Worm (Caenorhabditis elegans): ENCODE measurements around the gene Y102A5C.36.

ce11 chrV:16882260-16882918 lies 44.9 kb downstream of the Y102A5C.36 start, which contains the start of the genes F09C6.11 and F09C6.12:
- TF ChIP-seq R02D3.7 (tag; optimal IDR thresholded peaks at IDR 0.05) (no peak), ceh-28 (tag; optimal IDR thresholded peaks at IDR 0.05) (no peak), zag-1 (tag; optimal IDR thresholded peaks at IDR 0.05) (no peak), fos-1 (tag; optimal IDR thresholded peaks at IDR 0.05) (no peak), lin-39 (tag; optimal IDR thresholded peaks at IDR 0.05) (no peak), elt-1 (tag; optimal IDR thresholded peaks at IDR 0.05) (no peak), lsy-12 (tag; optimal IDR thresholded peaks at IDR 0.05) (no peak), ceh-9 (tag; optimal IDR thresholded peaks at IDR 0.05) (no peak), snpc-4 (tag; optimal IDR thresholded peaks at IDR 0.05) (no peak)

All from whole organism, L3 larva.